Worm (Caenorhabditis elegans): ENCODE data around the gene far-4.

DNA sequence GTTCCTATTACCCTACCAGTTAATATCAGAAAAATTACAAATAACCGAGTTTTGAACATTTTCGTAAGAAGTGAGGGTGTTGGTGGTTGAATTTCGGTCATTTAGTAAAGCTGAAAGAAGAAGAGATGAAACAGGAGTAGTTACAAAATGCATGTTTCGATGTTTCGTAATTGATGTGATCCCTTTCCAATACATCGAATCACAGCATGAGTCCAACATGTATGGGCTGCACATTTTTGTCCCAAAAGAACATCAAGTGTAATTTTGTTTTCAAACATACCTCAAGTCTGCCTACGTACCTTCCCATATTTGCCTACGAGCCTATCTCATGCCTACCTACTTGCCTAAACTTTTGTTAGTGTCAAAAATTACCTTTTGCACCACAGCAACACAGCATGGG lies 37.0 kb upstream of the far-4 start, which contains the start of gene W07G4.2:
- no peak for TF ChIP-seq snpc-4 (tag; optimal IDR thresholded peaks at IDR 0.05)
- TF ChIP-seq lin-13 (tag; optimal IDR thresholded peaks at IDR 0.05) = no peak
- no peak for TF ChIP-seq ces-1 (GFP tag; optimal IDR thresholded peaks at IDR 0.05)
- TF ChIP-seq blmp-1 (tag; optimal IDR thresholded peaks at IDR 0.05) = no peak
- no peak for TF ChIP-seq sem-2 (GFP tag; optimal IDR thresholded peaks at IDR 0.05)
